Fruit fly (Drosophila melanogaster) whole organism, embryonic: ENCODE results near the gene CG12239.

Experiments used
- Bgb ChIP-seq: fragments of 200-800 bp; sonication (Bioruptor generic); IDR thresholded peaks from 2 replicates; pipeline ENCODE4 v1.3.6; 2022; ENCODE audit warnings: missing biosample characterization, missing genetic modification characterization; ENCODE audit not compliant: partially characterized antibody
- CG10565 ChIP-seq: fragments of 200-800 bp; sonication (Bioruptor generic); optimal IDR thresholded peaks from 3 replicates; lab custom pipeline; 2016; ENCODE audit warnings: missing biosample characterization, mild to moderate bottlenecking, missing genetic modification characterization
- CG11560 ChIP-seq: fragments of 200-800 bp; sonication (Bioruptor generic); IDR thresholded peaks from 3 replicates; pipeline ENCODE4 v1.3.6; 2022; ENCODE audit warnings: missing biosample characterization, missing genetic modification characterization
- CG1647 ChIP-seq: fragments of 200-800 bp; sonication (Bioruptor generic); optimal IDR thresholded peaks from 3 replicates; lab custom pipeline; 2016; ENCODE audit warnings: missing biosample characterization, missing genetic modification characterization
- CG16779 ChIP-seq: fragments of 200-800 bp; sonication (Bioruptor generic); IDR thresholded peaks from 2 replicates; pipeline ENCODE4 v1.3.6; 2022; ENCODE audit warnings: missing biosample characterization, missing genetic modification characterization
- CG18011 ChIP-seq: fragments of 200-800 bp; sonication (Bioruptor generic); optimal IDR thresholded peaks from 2 replicates; lab custom pipeline; 2017; ENCODE audit warnings: missing biosample characterization, missing genetic modification characterization, mild to moderate bottlenecking, moderate library complexity, missing genotype
- CG2120 ChIP-seq: fragments of 200-800 bp; sonication (Bioruptor generic); optimal IDR thresholded peaks from 3 replicates; lab custom pipeline; 2016; ENCODE audit warnings: missing biosample characterization, missing genetic modification characterization
- CG2889 ChIP-seq: fragments of 200-800 bp; sonication (Bioruptor generic); IDR thresholded peaks from 3 replicates; pipeline ENCODE4 v1.3.6; 2022; ENCODE audit warnings: missing biosample characterization, missing genetic modification characterization
- CG31365 ChIP-seq: fragments of 200-800 bp; sonication (Bioruptor generic); optimal IDR thresholded peaks from 2 replicates; lab custom pipeline; 2018; ENCODE audit warnings: missing biosample characterization, mild to moderate bottlenecking, missing genetic modification characterization
- CG33557 ChIP-seq: fragments of 200-800 bp; sonication (Bioruptor generic); optimal IDR thresholded peaks from 2 replicates; lab custom pipeline; 2019; ENCODE audit warnings: missing biosample characterization, mild to moderate bottlenecking, missing genetic modification characterization, moderate library complexity
- CG34422 ChIP-seq: fragments of 200-800 bp; sonication (Bioruptor generic); IDR thresholded peaks from 3 replicates; pipeline ENCODE4 v1.3.6; 2022; ENCODE audit warnings: missing biosample characterization, missing genetic modification characterization
- CG6254 ChIP-seq: fragments of 200-800 bp; sonication (Bioruptor generic); optimal IDR thresholded peaks from 3 replicates; lab custom pipeline; 2017; ENCODE audit warnings: mild to moderate bottlenecking, missing biosample characterization, missing genetic modification reagents, missing genetic modification characterization
- CG6272 ChIP-seq: fragments of 200-800 bp; sonication (Bioruptor generic); IDR thresholded peaks from 2 replicates; pipeline ENCODE4 v1.3.6; 2022; ENCODE audit warnings: missing biosample characterization, missing genetic modification characterization
- CG6813 ChIP-seq: fragments of 200-800 bp; sonication (Bioruptor generic); optimal IDR thresholded peaks from 2 replicates; lab custom pipeline; 2017; ENCODE audit warnings: missing biosample characterization, missing genetic modification characterization, mild to moderate bottlenecking, moderate library complexity, missing genetic modification reagents
- CG7745 ChIP-seq: fragments of 200-800 bp; sonication (Bioruptor generic); optimal IDR thresholded peaks from 2 replicates; lab custom pipeline; 2018; ENCODE audit warnings: missing biosample characterization, mild to moderate bottlenecking, missing genetic modification characterization, moderate library complexity
- CG9876 ChIP-seq: fragments of 200-800 bp; sonication (Bioruptor generic); optimal IDR thresholded peaks from 2 replicates; lab custom pipeline; 2016; ENCODE audit warnings: missing biosample characterization, missing genetic modification characterization
- Deaf1 ChIP-seq: fragments of 200-800 bp; optimal IDR thresholded peaks from 3 replicates; lab custom pipeline; 2019; ENCODE audit warnings: missing biosample characterization, mild to moderate bottlenecking, missing genetic modification characterization, moderate library complexity
- Doc2 ChIP-seq: fragments of 200-800 bp; sonication (Bioruptor generic); IDR thresholded peaks from 2 replicates; pipeline ENCODE4 v1.3.6; 2022; ENCODE audit warnings: missing biosample characterization, missing genetic modification characterization
- Elba2 ChIP-seq: fragments of 200-800 bp; sonication (Bioruptor generic); optimal IDR thresholded peaks from 3 replicates; lab custom pipeline; 2016; ENCODE audit warnings: missing biosample characterization, missing genetic modification characterization
- HLH54F ChIP-seq: fragments of 200-800 bp; sonication (Bioruptor generic); optimal IDR thresholded peaks from 3 replicates; lab custom pipeline; 2016; ENCODE audit warnings: missing biosample characterization, missing genetic modification characterization
- Hr3 ChIP-seq: fragments of 200-800 bp; sonication (Bioruptor generic); optimal IDR thresholded peaks from 3 replicates; lab custom pipeline; 2016; ENCODE audit warnings: missing biosample characterization, missing genetic modification characterization
- Hr39 ChIP-seq: fragments of >200 bp; optimal IDR thresholded peaks from 2 replicates; lab custom pipeline; 2017
- Kr ChIP-seq: fragments of 200-800 bp; sonication (Bioruptor generic); optimal IDR thresholded peaks from 2 replicates; lab custom pipeline; 2017; ENCODE audit warnings: missing biosample characterization, mild to moderate bottlenecking, missing genetic modification characterization
- MESR4 ChIP-seq: fragments of 200-800 bp; sonication (Bioruptor generic); optimal IDR thresholded peaks from 2 replicates; lab custom pipeline; 2018; ENCODE audit warnings: missing biosample characterization, mild to moderate bottlenecking, missing genetic modification characterization, moderate library complexity
- NfI ChIP-seq: fragments of 200-800 bp; sonication (Bioruptor generic); optimal IDR thresholded peaks from 3 replicates; lab custom pipeline; 2018; ENCODE audit warnings: missing biosample characterization, mild to moderate bottlenecking, missing genetic modification characterization, moderate library complexity
- Oli ChIP-seq: fragments of 200-800 bp; sonication (Bioruptor generic); optimal IDR thresholded peaks from 2 replicates; lab custom pipeline; 2018; ENCODE audit warnings: missing biosample characterization, mild to moderate bottlenecking, missing genetic modification characterization, moderate library complexity
- Ptx1 ChIP-seq: fragments of 200-800 bp; sonication (Bioruptor generic); IDR thresholded peaks from 2 replicates; pipeline ENCODE4 v1.3.6; 2022; ENCODE audit warnings: missing biosample characterization, missing genetic modification characterization
- Scr ChIP-seq: fragments of 200-800 bp; sonication (Bioruptor generic); IDR thresholded peaks from 2 replicates; pipeline ENCODE4 v1.3.6; 2022; ENCODE audit warnings: missing biosample characterization, missing genetic modification characterization; ENCODE audit not compliant: partially characterized antibody
- TFAM ChIP-seq: fragments of 200-800 bp; sonication (Bioruptor generic); optimal IDR thresholded peaks from 2 replicates; lab custom pipeline; 2017; ENCODE audit warnings: missing biosample characterization, missing genetic modification characterization, inconsistent platforms
- Xrp1 ChIP-seq: fragments of 200-800 bp; sonication (Bioruptor generic); IDR thresholded peaks from 2 replicates; pipeline ENCODE4 v1.3.6; 2022; ENCODE audit warnings: missing biosample characterization, missing genetic modification characterization
- ash1 ChIP-seq: fragments of 200-800 bp; sonication (Bioruptor generic); optimal IDR thresholded peaks from 2 replicates; lab custom pipeline; 2018; ENCODE audit warnings: missing biosample characterization, mild to moderate bottlenecking, missing genetic modification characterization
- btn ChIP-seq: fragments of 200-800 bp; sonication (Bioruptor generic); optimal IDR thresholded peaks from 2 replicates; lab custom pipeline; 2016; ENCODE audit warnings: missing biosample characterization, missing genetic modification characterization
- chinmo ChIP-seq: fragments of 200-800 bp; sonication (Bioruptor generic); IDR thresholded peaks from 4 replicates; pipeline ENCODE4 v1.3.6; 2022; ENCODE audit warnings: missing biosample characterization, missing genetic modification characterization; ENCODE audit not compliant: partially characterized antibody
- dan ChIP-seq: fragments of 200-800 bp; sonication (Bioruptor generic); IDR thresholded peaks from 2 replicates; pipeline ENCODE4 v1.3.6; 2022; ENCODE audit warnings: missing biosample characterization, missing genetic modification characterization
- ham ChIP-seq: fragments of 200-800 bp; sonication (Bioruptor generic); IDR thresholded peaks from 2 replicates; pipeline ENCODE4 v1.3.6; 2022; ENCODE audit warnings: missing biosample characterization, missing genetic modification characterization
- her ChIP-seq: fragments of 200-800 bp; sonication (Bioruptor generic); optimal IDR thresholded peaks from 2 replicates; lab custom pipeline; 2016; ENCODE audit warnings: missing biosample characterization, missing genetic modification characterization
- insv ChIP-seq, 2 experiments: fragments of 200-800 bp; sonication (Bioruptor generic); optimal IDR thresholded peaks; 3 replicates each; lab custom pipeline; 2016 to 2018; ENCODE audit warnings: missing biosample characterization in 2 of 2, missing genetic modification characterization in 2 of 2
- lab ChIP-seq: fragments of 200-800 bp; sonication (Bioruptor generic); optimal IDR thresholded peaks from 3 replicates; lab custom pipeline; 2017; ENCODE audit warnings: missing biosample characterization, missing genetic modification characterization, mild to moderate bottlenecking, moderate library complexity, missing genetic modification reagents
- nerfin-1 ChIP-seq: fragments of 200-800 bp; sonication (Bioruptor generic); optimal IDR thresholded peaks from 3 replicates; lab custom pipeline; 2019; ENCODE audit warnings: missing biosample characterization, mild to moderate bottlenecking, missing genetic modification characterization, moderate library complexity
- nerfin-2 ChIP-seq: fragments of 200-800 bp; sonication (Bioruptor generic); IDR thresholded peaks from 2 replicates; pipeline ENCODE4 v1.3.6; 2022; ENCODE audit warnings: missing biosample characterization, missing genetic modification characterization; ENCODE audit not compliant: partially characterized antibody
- row ChIP-seq: fragments of 200-800 bp; sonication (Bioruptor generic); IDR thresholded peaks from 3 replicates; pipeline ENCODE4 v1.3.6; 2022; ENCODE audit warnings: missing biosample characterization, missing genetic modification characterization
- shn ChIP-seq: fragments of 200-800 bp; sonication (Bioruptor generic); optimal IDR thresholded peaks from 3 replicates; lab custom pipeline; 2016; ENCODE audit warnings: missing biosample characterization, missing genetic modification characterization
- slp2 ChIP-seq: fragments of 200-800 bp; sonication (Bioruptor generic); optimal IDR thresholded peaks from 2 replicates; lab custom pipeline; 2016; ENCODE audit warnings: missing biosample characterization, missing genetic modification characterization
- so ChIP-seq: fragments of 200-800 bp; sonication (Bioruptor generic); IDR thresholded peaks from 3 replicates; pipeline ENCODE4 v1.3.6; 2022; ENCODE audit warnings: missing biosample characterization, missing genetic modification characterization
- tap ChIP-seq: fragments of 200-800 bp; optimal IDR thresholded peaks from 3 replicates; lab custom pipeline; 2019; ENCODE audit warnings: missing biosample characterization, mild to moderate bottlenecking, missing genetic modification characterization, moderate library complexity
- wdn ChIP-seq: fragments of 200-800 bp; sonication (Bioruptor generic); IDR thresholded peaks from 2 replicates; pipeline ENCODE4 v1.3.6; 2022; ENCODE audit warnings: missing biosample characterization, missing genetic modification characterization
- yki ChIP-seq: fragments of >200 bp; optimal IDR thresholded peaks from 3 replicates; lab custom pipeline; 2018
- zen ChIP-seq: fragments of 200-800 bp; sonication (Bioruptor generic); optimal IDR thresholded peaks from 3 replicates; lab custom pipeline; 2018; ENCODE audit warnings: missing biosample characterization, mild to moderate bottlenecking, missing genetic modification characterization, moderate library complexity

Gene CG12239

dm6 chrX:5746864-5747861 is 44.8 kb upstream of the CG12239 start, which contains the start of the genes IntS6 and Rtel1 (continued):
- TF ChIP-seq CG10565 (GFP tag; lab: Kevin White, UChicago) (peak; percentile 25), chinmo (GFP tag; lab: Robert Waterston, UW) (peak; percentile 100), CG33557 (GFP tag; lab: Kevin White, UChicago) (peak; percentile 87), Deaf1 (tag; lab: Kevin White, UChicago) (peak; percentile 96), yki (lab: Kevin White, UChicago) (no peak), Hr39 (no peak), MESR4 (GFP tag; lab: Kevin White, UChicago) (peak; percentile 40), CG31365 (tag; lab: Kevin White, UChicago) (peak; percentile 71), Bgb (peak; percentile 44; the same call in 1 of the 2 replicates), Ptx1 (GFP tag; lab: Robert Waterston, UW) (peak; percentile 94), zen (peak; percentile 87), tap (peak; percentile 86), CG2889 (GFP tag; lab: Robert Waterston, UW) (peak; percentile 74), nerfin-1 (tag; lab: Kevin White, UChicago) (peak; percentile 80), CG6813 (GFP tag; lab: Kevin White, UChicago) (peak; percentile 72), CG7745 (tag; lab: Kevin White, UChicago) (no peak), Elba2 (GFP tag; lab: Kevin White, UChicago) (peak; percentile 39), CG16779 (GFP tag; lab: Robert Waterston, UW) (peak; percentile 81), TFAM (GFP tag; lab: Kevin White, UChicago) (no peak), Xrp1 (GFP tag; lab: Robert Waterston, UW) (peak; percentile 91), Doc2 (GFP tag; lab: Robert Waterston, UW) (peak; percentile 68), row (peak; percentile 98), nerfin-2 (GFP tag; lab: Robert Waterston, UW) (no peak), CG11560 (tag; lab: Robert Waterston, UW) (peak; percentile 78; the same call in 2 of the 3 replicates), ash1 (GFP tag; lab: Kevin White, UChicago) (peak; percentile 14), NfI (GFP tag; lab: Kevin White, UChicago) (peak; percentile 91), Oli (tag; lab: Kevin White, UChicago) (peak; percentile 89), lab (peak; percentile 89), btn (GFP tag; lab: Kevin White, UChicago) (peak; percentile 76), CG34422 (peak; percentile 83), her (peak; percentile 90), CG9876 (GFP tag; lab: Kevin White, UChicago) (peak; percentile 82), shn (GFP tag; lab: Kevin White, UChicago) (peak; percentile 92), Kr (GFP tag; lab: Kevin White, UChicago) (peak; percentile 2), ham (GFP tag; lab: Robert Waterston, UW) (peak; percentile 83), so (peak; percentile 89; the same call in 2 of the 3 replicates), CG2120 (peak; percentile 96), insv (GFP tag; optimal IDR thresholded peaks at IDR 0.05; lab: Kevin White, UChicago) (peak in 1 of 2 experiments; percentile 55), slp2 (GFP tag; lab: Kevin White, UChicago) (peak; percentile 82), Hr3 (GFP tag; lab: Kevin White, UChicago) (peak; percentile 89), CG18011 (GFP tag; lab: Kevin White, UChicago) (peak; percentile 73), wdn (GFP tag; lab: Robert Waterston, UW) (peak; percentile 84), CG6272 (GFP tag; lab: Robert Waterston, UW) (peak; percentile 79), dan (peak; percentile 77), CG1647 (GFP tag; lab: Kevin White, UChicago) (peak; percentile 84), HLH54F (GFP tag; lab: Kevin White, UChicago) (peak; percentile 94), Scr (GFP tag; lab: Robert Waterston, UW) (no peak; the same call in 1 of the 2 replicates), CG6254 (GFP tag; lab: Kevin White, UChicago) (peak; percentile 43)
